Worm (Caenorhabditis elegans) whole organism, L1 larva: ENCODE data around the gene C25D7.9.
A peak's percentile ranks its signal among the peaks of the same experiment; 100 is the strongest.

ENCODE experiments used
- C04F5.9 ChIP-seq: sonication (generic microtip); optimal IDR thresholded peaks from 2 replicates; lab custom pipeline; 2016; ENCODE audit warnings: missing genetic modification characterization, missing compliant biosample characterization
- C16A3.4 ChIP-seq: fragments of 150-350 bp; optimal IDR thresholded peaks from 2 replicates; lab custom pipeline; 2014; ENCODE audit warnings: missing biosample characterization, missing genetic modification characterization
- Y116A8C.19 ChIP-seq: sonication (generic microtip); optimal IDR thresholded peaks from 2 replicates; lab custom pipeline; 2016; ENCODE audit warnings: missing compliant biosample characterization, missing genetic modification characterization, borderline replicate concordance
- aly-2 ChIP-seq: fragments of 150-350 bp; optimal IDR thresholded peaks from 2 replicates; lab custom pipeline; 2014; ENCODE audit warnings: missing biosample characterization, missing genetic modification characterization
- ceh-82 ChIP-seq, 3 experiments: fragments of 150-350 bp in 1 of 3; sonication (generic microtip) in 2 of 3; optimal IDR thresholded peaks; 2 replicates each; lab custom pipeline; 2014 to 2017; ENCODE audit warnings: missing biosample characterization in 3 of 3, missing genetic modification characterization in 3 of 3
- ceh-88 ChIP-seq: fragments of 200-800 bp; sonication (Bioruptor generic); IDR thresholded peaks from 2 replicates; pipeline ENCODE4 v1.3.6; 2022; ENCODE audit warnings: missing genetic modification characterization, missing compliant biosample characterization
- ceh-90 ChIP-seq: sonication (generic microtip); optimal IDR thresholded peaks from 2 replicates; lab custom pipeline; 2016; ENCODE audit warnings: missing genetic modification characterization, missing compliant biosample characterization
- ces-1 ChIP-seq: fragments of 150-350 bp; optimal IDR thresholded peaks from 2 replicates; lab custom pipeline; 2014; ENCODE audit warnings: missing biosample characterization, missing genetic modification reagents, missing genetic modification characterization
- dpl-1 ChIP-seq, 3 experiments: fragments of 150-350 bp in 2 of 3; sonication (generic microtip) in 1 of 3; optimal IDR thresholded peaks; 2 replicates each; lab custom pipeline; 2014 to 2017; ENCODE audit warnings: missing biosample characterization in 3 of 3, missing genetic modification characterization in 3 of 3, missing genetic modification reagents in 3 of 3
- efl-1 ChIP-seq, 4 experiments: fragments of 150-350 bp; optimal IDR thresholded peaks in 3 of 4; peaks in 1 of 4; 1 replicate in 1 of 4; 2 replicates in 3 of 4; lab custom pipeline; 2014; ENCODE audit warnings: missing biosample characterization in 2 of 4, missing genetic modification characterization in 2 of 4, missing genetic modification reagents in 2 of 4
- fkh-10 ChIP-seq: sonication (generic microtip); optimal IDR thresholded peaks from 2 replicates; lab custom pipeline; 2017; ENCODE audit warnings: missing biosample characterization, missing genetic modification reagents, missing genetic modification characterization
- fkh-8 ChIP-seq: sonication (generic microtip); optimal IDR thresholded peaks from 2 replicates; lab custom pipeline; 2016; ENCODE audit warnings: mild to moderate bottlenecking, missing genetic modification characterization, missing compliant biosample characterization
- fos-1 ChIP-seq: fragments of 150-350 bp; optimal IDR thresholded peaks from 2 replicates; lab custom pipeline; 2014; ENCODE audit warnings: missing biosample characterization, missing genetic modification characterization
- grh-1 ChIP-seq: fragments of 200-800 bp; sonication (Bioruptor generic); IDR thresholded peaks from 2 replicates; pipeline ENCODE4 v1.3.6; 2022; ENCODE audit warnings: missing genetic modification reagents, missing genetic modification characterization, missing compliant biosample characterization
- hlh-4 ChIP-seq: sonication (generic microtip); optimal IDR thresholded peaks from 2 replicates; lab custom pipeline; 2016; ENCODE audit warnings: mild to moderate bottlenecking, missing genetic modification characterization, missing compliant biosample characterization
- hpl-2 ChIP-seq: fragments of 150-350 bp; optimal IDR thresholded peaks from 2 replicates; lab custom pipeline; 2014; ENCODE audit warnings: missing biosample characterization, missing genetic modification reagents, missing genetic modification characterization
- isw-1 ChIP-seq: fragments of 200-800 bp; sonication (Bioruptor generic); IDR thresholded peaks from 2 replicates; pipeline ENCODE4 v1.3.6; 2022; ENCODE audit warnings: missing genetic modification characterization, missing compliant biosample characterization
- jun-1 ChIP-seq: fragments of 150-350 bp; optimal IDR thresholded peaks from 2 replicates; lab custom pipeline; 2014; ENCODE audit warnings: missing biosample characterization, missing genetic modification reagents, missing genetic modification characterization
- lin-14 ChIP-seq: fragments of 200-800 bp; sonication (Bioruptor generic); optimal IDR thresholded peaks from 2 replicates; lab custom pipeline; 2018; ENCODE audit warnings: mild to moderate bottlenecking, missing genetic modification characterization, moderate library complexity, missing compliant biosample characterization
- lin-15B ChIP-seq: fragments of 150-350 bp; sonication (generic microtip); optimal IDR thresholded peaks from 3 replicates; lab custom pipeline; 2014; ENCODE audit warnings: missing biosample characterization, missing genetic modification characterization
- lin-35 ChIP-seq, 2 experiments: fragments of 150-350 bp; optimal IDR thresholded peaks; 2 replicates each; lab custom pipeline; 2014; ENCODE audit warnings: missing biosample characterization in 2 of 2, missing genetic modification characterization in 2 of 2, missing genetic modification reagents in 2 of 2
- lin-39 ChIP-seq: fragments of 150-350 bp; optimal IDR thresholded peaks from 2 replicates; lab custom pipeline; 2014; ENCODE audit warnings: missing biosample characterization, missing genetic modification reagents, missing genetic modification characterization
- lir-3 ChIP-seq: sonication (generic microtip); optimal IDR thresholded peaks from 2 replicates; lab custom pipeline; 2016; ENCODE audit warnings: mild to moderate bottlenecking, missing genetic modification characterization, moderate library complexity, missing compliant biosample characterization; ENCODE audit not compliant: poor library complexity
- lsy-2 ChIP-seq, 2 experiments: fragments of 150-350 bp; optimal IDR thresholded peaks; 2 replicates each; lab custom pipeline; 2014; ENCODE audit warnings: missing biosample characterization in 2 of 2, missing genetic modification characterization in 2 of 2
- mab-9 ChIP-seq: fragments of 200-800 bp; sonication (Bioruptor generic); IDR thresholded peaks from 2 replicates; pipeline ENCODE4 v1.3.6; 2022; ENCODE audit warnings: missing genetic modification reagents, missing genetic modification characterization, missing compliant biosample characterization
- mdl-1 ChIP-seq, 2 experiments: fragments of 150-350 bp; optimal IDR thresholded peaks; 2 replicates each; lab custom pipeline; 2014 to 2017; ENCODE audit warnings: missing biosample characterization in 2 of 2, missing genetic modification characterization in 2 of 2, inconsistent platforms in 1 of 2
- mef-2 ChIP-seq: fragments of 150-350 bp; optimal IDR thresholded peaks from 2 replicates; lab custom pipeline; 2014; ENCODE audit warnings: missing biosample characterization, missing genetic modification characterization
- mep-1 ChIP-seq: fragments of 150-350 bp; optimal IDR thresholded peaks from 2 replicates; lab custom pipeline; 2014; ENCODE audit warnings: missing biosample characterization, missing genetic modification characterization
- nhr-11 ChIP-seq: fragments of 150-350 bp; optimal IDR thresholded peaks from 2 replicates; lab custom pipeline; 2014; ENCODE audit warnings: missing biosample characterization, missing genetic modification characterization
- nhr-19 ChIP-seq: fragments of 200-800 bp; sonication (Bioruptor generic); conservative IDR thresholded peaks from 2 replicates; pipeline ENCODE4 v1.3.6; 2022; ENCODE audit warnings: missing genetic modification characterization, missing compliant biosample characterization
- nhr-47 ChIP-seq: sonication (generic microtip); optimal IDR thresholded peaks from 2 replicates; lab custom pipeline; 2016; ENCODE audit warnings: mild to moderate bottlenecking, missing genetic modification characterization, moderate library complexity, missing compliant biosample characterization
- nhr-76 ChIP-seq: sonication (generic microtip); optimal IDR thresholded peaks from 2 replicates; lab custom pipeline; 2017; ENCODE audit warnings: missing biosample characterization, missing genetic modification characterization
- nhr-77 ChIP-seq: fragments of 150-350 bp; optimal IDR thresholded peaks from 2 replicates; lab custom pipeline; 2014; ENCODE audit warnings: missing biosample characterization, missing genetic modification characterization
- nhr-85 ChIP-seq: sonication (generic microtip); peaks from one replicate; lab custom pipeline; 2016; ENCODE audit warnings: missing genetic modification characterization, inconsistent platforms, missing compliant biosample characterization
- nhr-90 ChIP-seq: sonication (generic microtip); optimal IDR thresholded peaks from 2 replicates; lab custom pipeline; 2016; ENCODE audit warnings: mild to moderate bottlenecking, missing genetic modification characterization, missing compliant biosample characterization; ENCODE audit not compliant: poor library complexity
- pag-3 ChIP-seq: sonication (generic microtip); optimal IDR thresholded peaks from 2 replicates; lab custom pipeline; 2017; ENCODE audit warnings: missing genetic modification characterization, mild to moderate bottlenecking, missing compliant biosample characterization, antibody characterized with exemption, borderline replicate concordance; ENCODE audit not compliant: insufficient read depth
- pax-3 ChIP-seq: fragments of 200-800 bp; sonication (Bioruptor generic); optimal IDR thresholded peaks from 2 replicates; lab custom pipeline; 2018; ENCODE audit warnings: mild to moderate bottlenecking, missing genetic modification characterization, moderate library complexity, missing compliant biosample characterization
- rnt-1 ChIP-seq: sonication (generic microtip); optimal IDR thresholded peaks from 2 replicates; lab custom pipeline; 2016; ENCODE audit warnings: mild to moderate bottlenecking, missing genetic modification characterization, moderate library complexity, missing compliant biosample characterization
- snpc-4 ChIP-seq: fragments of 150-350 bp; optimal IDR thresholded peaks from 2 replicates; lab custom pipeline; 2014; ENCODE audit warnings: missing biosample characterization, missing genetic modification characterization
- sox-4 ChIP-seq: sonication (generic microtip); optimal IDR thresholded peaks from 2 replicates; lab custom pipeline; 2016; ENCODE audit warnings: missing genetic modification characterization, missing compliant biosample characterization
- sptf-1 ChIP-seq: fragments of 150-350 bp; optimal IDR thresholded peaks from 2 replicates; lab custom pipeline; 2014; ENCODE audit warnings: missing biosample characterization, missing genetic modification characterization
- tlp-1 ChIP-seq: fragments of 150-350 bp; optimal IDR thresholded peaks from 2 replicates; lab custom pipeline; 2014; ENCODE audit warnings: missing biosample characterization, missing genetic modification characterization
- unc-130 ChIP-seq: fragments of 150-350 bp; optimal IDR thresholded peaks from 2 replicates; lab custom pipeline; 2017; ENCODE audit warnings: missing biosample characterization, missing genetic modification characterization, inconsistent platforms
- unc-62 ChIP-seq: fragments of 150-350 bp; optimal IDR thresholded peaks from 2 replicates; lab custom pipeline; 2014; ENCODE audit warnings: missing biosample characterization, missing genetic modification reagents, missing genetic modification characterization
- unc-86 ChIP-seq: sonication (generic microtip); optimal IDR thresholded peaks from 2 replicates; lab custom pipeline; 2016; ENCODE audit warnings: missing genetic modification characterization, missing compliant biosample characterization
- unc-98 ChIP-seq: fragments of 200-800 bp; sonication (Bioruptor generic); IDR thresholded peaks from 2 replicates; pipeline ENCODE4 v1.3.6; 2022; ENCODE audit warnings: missing genetic modification characterization, missing compliant biosample characterization
- vab-15 ChIP-seq: sonication (generic microtip); optimal IDR thresholded peaks from 2 replicates; lab custom pipeline; 2017; ENCODE audit warnings: missing genotype, mild to moderate bottlenecking, missing genetic modification characterization, missing compliant biosample characterization
- zip-4 ChIP-seq: fragments of 200-800 bp; sonication (Bioruptor generic); optimal IDR thresholded peaks from 2 replicates; lab custom pipeline; 2018; ENCODE audit warnings: mild to moderate bottlenecking, missing genetic modification characterization, moderate library complexity, missing compliant biosample characterization
- ztf-11 ChIP-seq, 2 experiments: sonication (generic microtip); optimal IDR thresholded peaks; 2 replicates each; lab custom pipeline; 2016 to 2017; ENCODE audit warnings: missing genetic modification characterization in 2 of 2, missing biosample characterization in 1 of 2, missing compliant biosample characterization in 1 of 2
- ztf-4 ChIP-seq: fragments of 150-350 bp; optimal IDR thresholded peaks from 2 replicates; lab custom pipeline; 2014; ENCODE audit warnings: missing biosample characterization, missing genetic modification characterization

The C25D7.9 gene

DNA sequence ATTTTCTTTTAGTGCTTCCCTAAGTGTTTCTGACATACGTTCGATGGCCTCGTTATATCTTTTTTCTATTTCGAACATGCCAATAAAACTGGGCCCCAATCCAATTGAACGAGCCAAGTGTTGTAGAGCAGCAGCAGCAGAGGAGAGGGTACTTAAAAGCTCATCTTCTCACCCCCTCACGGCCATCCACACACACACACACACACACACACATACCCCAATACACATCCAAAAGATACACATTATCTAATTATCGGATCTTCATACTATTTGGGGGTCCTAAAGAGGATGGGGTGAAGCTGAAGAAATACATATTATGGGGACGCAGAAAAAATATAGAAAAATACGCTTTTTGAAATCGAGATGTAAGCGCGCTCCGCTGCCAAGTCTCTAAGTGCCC lies 7.8 kb downstream of the C25D7.9 start:
- no peak for TF ChIP-seq ceh-90 (tag; lab: Kevin White, UChicago)
- no peak for TF ChIP-seq lin-35 (GFP tag; optimal IDR thresholded peaks at IDR 0.05; lab: Kevin White, UChicago)
- peak; percentile 64 for TF ChIP-seq lin-14 (GFP tag; lab: Kevin White, UChicago)
- no peak for TF ChIP-seq pax-3 (tag; lab: Kevin White, UChicago)
- TF ChIP-seq Y116A8C.19 (tag; lab: Kevin White, UChicago): no peak
- no peak for TF ChIP-seq vab-15 (tag; lab: Kevin White, UChicago)
- no peak for TF ChIP-seq mef-2 (tag; lab: Kevin White, UChicago)
- TF ChIP-seq ztf-4 (tag; lab: Kevin White, UChicago): no peak
- TF ChIP-seq, all 84 proteins: peak for 1

DNA sequence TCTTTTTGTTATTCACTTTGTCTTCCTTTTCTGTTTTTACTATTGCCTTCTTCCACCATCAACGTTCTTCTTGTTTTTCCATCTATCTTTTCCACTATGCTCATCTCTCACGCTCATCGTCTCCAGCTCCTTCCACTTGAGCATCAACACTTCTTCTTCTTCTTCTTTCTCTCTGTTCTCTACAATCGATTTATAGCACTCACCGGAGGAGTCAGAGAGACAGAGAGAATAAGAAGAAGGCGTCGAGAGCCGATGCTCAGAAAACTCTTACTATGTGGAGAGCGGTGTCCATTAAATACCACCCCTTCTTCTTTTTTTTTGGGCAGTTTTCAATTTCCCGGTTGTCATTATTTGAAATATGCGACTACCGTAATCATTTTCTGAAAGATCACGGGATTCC lies 10.0 kb downstream of the C25D7.9 start:
- TF ChIP-seq sptf-1 (tag; lab: Kevin White, UChicago): no peak
- no peak for TF ChIP-seq unc-98
- TF ChIP-seq hlh-4 (tag; lab: Kevin White, UChicago): no peak
- TF ChIP-seq fos-1: no peak
- TF ChIP-seq unc-86 (tag; lab: Kevin White, UChicago): no peak
- no peak for TF ChIP-seq vab-15 (tag; lab: Kevin White, UChicago)
- no peak for TF ChIP-seq C04F5.9 (tag; lab: Kevin White, UChicago)
- TF ChIP-seq snpc-4 (tag; lab: Kevin White, UChicago): no peak
- no peak for TF ChIP-seq nhr-11
- TF ChIP-seq lin-15B: no peak
- no peak for TF ChIP-seq lin-39
- no peak for TF ChIP-seq unc-62
- no peak for TF ChIP-seq nhr-85 (tag; lab: Kevin White, UChicago)
- no peak for TF ChIP-seq aly-2
- TF ChIP-seq ceh-88 (GFP tag; lab: Robert Waterston, UW): no peak
- TF ChIP-seq ceh-90 (tag; lab: Kevin White, UChicago): no peak
- no peak for TF ChIP-seq pag-3 (tag; lab: Kevin White, UChicago)
- no peak for TF ChIP-seq C16A3.4 (tag; lab: Kevin White, UChicago)
- TF ChIP-seq mab-9: no peak
- peak; percentile 23 for TF ChIP-seq rnt-1
- TF ChIP-seq dpl-1 (GFP tag; optimal IDR thresholded peaks at IDR 0.05; lab: Kevin White, UChicago): peak in 1 of 3 experiments; percentile 7
- TF ChIP-seq unc-130: no peak
- no peak for TF ChIP-seq nhr-76 (tag; lab: Kevin White, UChicago)
- TF ChIP-seq nhr-19 (GFP tag; lab: Robert Waterston, UW): no peak
- TF ChIP-seq nhr-77 (tag; lab: Kevin White, UChicago): no peak
- no peak for TF ChIP-seq mef-2 (tag; lab: Kevin White, UChicago)
- TF ChIP-seq hpl-2 (GFP tag; lab: Kevin White, UChicago): no peak
- TF ChIP-seq grh-1: no peak
- TF ChIP-seq lir-3 (tag; lab: Kevin White, UChicago): no peak
- no peak for TF ChIP-seq zip-4 (GFP tag; lab: Kevin White, UChicago)
- TF ChIP-seq mep-1 (tag; lab: Kevin White, UChicago): peak; percentile 17
- no peak for TF ChIP-seq isw-1 (GFP tag; lab: Robert Waterston, UW)
- no peak for TF ChIP-seq tlp-1 (tag; lab: Kevin White, UChicago)
- TF ChIP-seq ceh-82 (tag; optimal IDR thresholded peaks at IDR 0.05; lab: Kevin White, UChicago): peak in 2 of 3 experiments; percentile 16 to 48
- peak; percentile 12 to 24 for TF ChIP-seq efl-1 (optimal IDR thresholded peaks at IDR 0.05; lab: Kevin White, UChicago)
- TF ChIP-seq efl-1 (GFP tag; optimal IDR thresholded peaks at IDR 0.05 in 1 of 2; lab: Kevin White, UChicago): peak in 1 of 2 experiments; percentile 11
- TF ChIP-seq fkh-8 (tag; lab: Kevin White, UChicago): no peak
- no peak for TF ChIP-seq ces-1 (GFP tag; lab: Kevin White, UChicago)
- TF ChIP-seq sox-4 (tag; lab: Kevin White, UChicago): no peak
- TF ChIP-seq lin-14 (GFP tag; lab: Kevin White, UChicago): peak; percentile 68
- TF ChIP-seq jun-1 (tag; lab: Kevin White, UChicago): no peak
- TF ChIP-seq nhr-47: peak; percentile 11
- peak in 1 of 2 experiments; percentile 36 for TF ChIP-seq lsy-2 (tag; optimal IDR thresholded peaks at IDR 0.05; lab: Kevin White, UChicago)
- TF ChIP-seq mdl-1 (tag; optimal IDR thresholded peaks at IDR 0.05; lab: Kevin White, UChicago): no peak
- peak; percentile 23 for TF ChIP-seq fkh-10
- no peak for TF ChIP-seq nhr-90 (tag; lab: Kevin White, UChicago)
- no peak for TF ChIP-seq ztf-11 (tag; optimal IDR thresholded peaks at IDR 0.05; lab: Kevin White, UChicago)
